Fruit fly (Drosophila melanogaster): ENCODE results near the gene Mettl2.

Mettl2 gene

DNA sequence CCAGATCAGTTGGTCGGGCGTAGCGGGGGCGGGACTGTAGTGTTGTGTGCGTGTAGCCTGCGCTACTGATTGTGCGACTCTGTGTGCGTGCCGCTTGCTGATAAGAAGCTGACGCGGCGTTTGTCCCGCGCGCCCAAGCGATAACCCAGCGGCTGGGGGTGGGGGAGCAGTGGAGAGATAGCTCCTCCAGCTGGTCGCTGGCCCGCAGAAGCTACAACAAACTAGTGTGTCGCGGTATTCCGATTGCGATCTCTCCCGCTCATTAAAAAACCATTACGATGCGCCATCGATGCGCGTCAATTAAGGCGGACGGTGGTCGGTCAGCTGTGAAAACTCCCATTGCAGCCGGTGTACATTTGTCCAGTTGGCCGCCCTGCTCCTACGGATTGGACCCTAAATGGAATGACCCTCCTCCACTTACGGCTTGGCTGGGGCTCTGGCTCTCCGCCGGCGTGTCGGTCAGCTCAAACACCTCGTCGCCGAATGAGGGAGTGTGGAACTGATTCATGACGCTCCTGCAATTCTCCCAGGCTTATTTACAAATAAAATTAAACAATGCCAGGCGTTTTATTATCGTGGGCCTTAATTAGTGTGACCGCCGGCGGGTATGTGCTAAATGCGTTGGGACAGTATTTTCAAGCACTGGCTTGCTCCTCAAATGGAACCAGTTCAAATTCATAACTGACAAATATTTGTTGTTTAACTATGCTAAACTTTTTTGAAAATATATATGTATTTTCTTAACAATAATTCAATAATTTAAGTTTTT is 36.8 kb downstream of the Mettl2 start, which contains the start of gene CG12104:
Gene CG12104, minus strand, starts transcription at position 611 of the 769 bp plus-strand sequence.
- TF ChIP-seq CG3919 (GFP tag; optimal IDR thresholded peaks at IDR 0.05), result no peak
- no peak for TF ChIP-seq topi (GFP tag; optimal IDR thresholded peaks at IDR 0.05)
- TF ChIP-seq Sox102F (GFP tag; optimal IDR thresholded peaks at IDR 0.05), result no peak
- no peak for TF ChIP-seq CG6792 (GFP tag; optimal IDR thresholded peaks at IDR 0.05)
- no peak for TF ChIP-seq fd59A (GFP tag; optimal IDR thresholded peaks at IDR 0.05)
- TF ChIP-seq fkh (GFP tag; optimal IDR thresholded peaks at IDR 0.05), result peak; percentile 77
- no peak for TF ChIP-seq CG7368 (GFP tag; optimal IDR thresholded peaks at IDR 0.05)
- peak; percentile 64 for TF ChIP-seq Eip78C (GFP tag)
- no peak for TF ChIP-seq Hr4 (GFP tag; optimal IDR thresholded peaks at IDR 0.05)
- TF ChIP-seq esn (GFP tag; optimal IDR thresholded peaks at IDR 0.05), result no peak
- TF ChIP-seq Smox (GFP tag; optimal IDR thresholded peaks at IDR 0.05), result no peak
- 0 out of 3 replicates have a peak, but pooled peaks have one; percentile 30 for TF ChIP-seq eg (GFP tag; IDR thresholded peaks at IDR 0.05)
- TF ChIP-seq vri (GFP tag; optimal IDR thresholded peaks at IDR 0.05), result no peak
- TF ChIP-seq cyc (GFP tag; optimal IDR thresholded peaks at IDR 0.05), result no peak
- TF ChIP-seq CG32006 (GFP tag; optimal IDR thresholded peaks at IDR 0.05), result no peak
- no peak for TF ChIP-seq dac (GFP tag; optimal IDR thresholded peaks at IDR 0.05)
- no peak for TF ChIP-seq lz (GFP tag; optimal IDR thresholded peaks at IDR 0.05)
- no peak for TF ChIP-seq Met (GFP tag; optimal IDR thresholded peaks at IDR 0.05)
- TF ChIP-seq ss (GFP tag; optimal IDR thresholded peaks at IDR 0.05), result peak in 1 of 2 experiments; percentile 2
- TF ChIP-seq CG6163 (GFP tag; IDR thresholded peaks at IDR 0.05), result 0 out of 3 replicates have a peak, but pooled peaks have one; percentile 24
- TF ChIP-seq Hr38 (GFP tag; optimal IDR thresholded peaks at IDR 0.05), result no peak
- no peak for TF ChIP-seq CG8119 (GFP tag; IDR thresholded peaks at IDR 0.05)
- TF ChIP-seq CG6276 (GFP tag; optimal IDR thresholded peaks at IDR 0.05), result no peak
- TF ChIP-seq CG4318 (GFP tag; optimal IDR thresholded peaks at IDR 0.05), result no peak
- peak; percentile 99 for TF ChIP-seq svp (GFP tag)
- no peak for TF ChIP-seq pdm3 (GFP tag; optimal IDR thresholded peaks at IDR 0.05)
- TF ChIP-seq CG11902 (GFP tag; optimal IDR thresholded peaks at IDR 0.05), result no peak
- no peak for TF ChIP-seq CG10631 (GFP tag; optimal IDR thresholded peaks at IDR 0.05)
- no peak for TF ChIP-seq OdsH (GFP tag; optimal IDR thresholded peaks at IDR 0.05)
- no peak for TF ChIP-seq CG6854 (GFP tag; optimal IDR thresholded peaks at IDR 0.05)

DNA sequence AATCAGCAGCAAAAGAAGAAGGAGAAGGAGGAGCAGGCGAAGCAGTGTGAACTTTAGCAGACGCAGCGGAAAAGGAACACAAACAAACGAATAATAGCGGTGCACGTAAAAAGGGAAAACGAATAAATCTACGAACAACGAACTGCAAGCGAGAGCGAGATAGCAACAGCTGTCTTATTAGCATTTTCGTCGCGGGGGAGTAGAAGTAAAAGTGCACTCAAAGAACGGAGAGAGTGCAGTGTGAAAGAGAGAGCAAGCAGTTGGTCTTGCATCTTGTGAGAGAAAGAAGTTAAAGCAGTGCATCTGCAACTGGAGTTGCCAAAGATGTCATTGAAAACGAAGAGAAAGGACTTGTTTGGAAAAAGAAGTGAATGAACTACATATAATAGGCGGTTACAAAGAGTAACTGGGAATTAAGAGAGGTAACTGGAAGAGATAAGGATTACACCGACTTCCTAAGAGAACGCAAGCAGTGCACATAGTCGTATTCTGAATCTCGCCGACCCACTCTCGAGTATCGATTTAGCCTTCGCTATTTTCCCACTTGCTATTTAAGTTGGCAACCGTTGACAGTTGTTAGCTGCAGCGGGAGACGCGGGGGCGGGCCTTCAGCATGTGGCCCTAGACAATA is 46.1 kb downstream of the Mettl2 start:
- no peak for TF ChIP-seq Ets21C (GFP tag; optimal IDR thresholded peaks at IDR 0.05)
- no peak for TF ChIP-seq OdsH (GFP tag; optimal IDR thresholded peaks at IDR 0.05)
- TF ChIP-seq dsx (GFP tag; optimal IDR thresholded peaks at IDR 0.05; ENCODE audit: poor library complexity, severe bottlenecking), result peak; percentile 36
- peak; percentile 26 for TF ChIP-seq CG6854 (GFP tag; optimal IDR thresholded peaks at IDR 0.05)
- 0 out of 2 replicates have a peak, but pooled peaks have one; percentile 21 for TF ChIP-seq CG15336 (GFP tag; IDR thresholded peaks at IDR 0.05)
- no peak for TF ChIP-seq Hr39 (GFP tag; optimal IDR thresholded peaks at IDR 0.05)
- peak; percentile 75 for TF ChIP-seq svp (GFP tag)
- no peak for TF ChIP-seq CG10669 (GFP tag; optimal IDR thresholded peaks at IDR 0.05)
- TF ChIP-seq Met (GFP tag; optimal IDR thresholded peaks at IDR 0.05), result no peak
- no peak for TF ChIP-seq CG11294 (GFP tag; IDR thresholded peaks at IDR 0.05)
- TF ChIP-seq net (GFP tag; optimal IDR thresholded peaks at IDR 0.05), result peak; percentile 7
- no peak for TF ChIP-seq CG6792 (GFP tag; optimal IDR thresholded peaks at IDR 0.05)
- TF ChIP-seq CG6808 (GFP tag; optimal IDR thresholded peaks at IDR 0.05), result peak; percentile 32
- TF ChIP-seq Eip78C (GFP tag), result peak; percentile 76
- no peak for TF ChIP-seq fkh (GFP tag; optimal IDR thresholded peaks at IDR 0.05)
- TF ChIP-seq Blimp-1 (GFP tag; optimal IDR thresholded peaks at IDR 0.05), result peak; percentile 91
- no peak; the same call in 2 of the 3 replicates for TF ChIP-seq CG8119 (GFP tag; IDR thresholded peaks at IDR 0.05)
- peak; percentile 20 for TF ChIP-seq Lpt (GFP tag; optimal IDR thresholded peaks at IDR 0.05)
- no peak for TF ChIP-seq CG11902 (GFP tag; optimal IDR thresholded peaks at IDR 0.05)
- TF ChIP-seq Sox102F (GFP tag; optimal IDR thresholded peaks at IDR 0.05), result peak; percentile 6
- TF ChIP-seq fd85E (GFP tag; optimal IDR thresholded peaks at IDR 0.05), result no peak
- TF ChIP-seq CG6163 (GFP tag; IDR thresholded peaks at IDR 0.05), result peak; percentile 79
- TF ChIP-seq Sox14 (GFP tag; optimal IDR thresholded peaks at IDR 0.05), result peak; percentile 31
- peak; percentile 34 to 45 for TF ChIP-seq ss (GFP tag; optimal IDR thresholded peaks at IDR 0.05)
- no peak for TF ChIP-seq dac (GFP tag; optimal IDR thresholded peaks at IDR 0.05)
- TF ChIP-seq CG6276 (GFP tag; optimal IDR thresholded peaks at IDR 0.05), result peak; percentile 42

Measured in whole organism, prepupa.